Worm (Caenorhabditis elegans) whole organism, L1 larva: ENCODE measurements around the gene dph-3.

ENCODE experiments used
- C16A3.4 ChIP-seq: fragments of 150-350 bp; optimal IDR thresholded peaks from 2 replicates; lab custom pipeline; 2014; ENCODE audit warnings: missing biosample characterization, missing genetic modification characterization
- F16B12.6 ChIP-seq: fragments of 150-350 bp; optimal IDR thresholded peaks from 2 replicates; lab custom pipeline; 2014; ENCODE audit warnings: missing biosample characterization, missing genetic modification characterization
- aha-1 ChIP-seq: fragments of 150-350 bp; optimal IDR thresholded peaks from 2 replicates; lab custom pipeline; 2014; ENCODE audit warnings: missing biosample characterization, missing genetic modification characterization
- blmp-1 ChIP-seq: fragments of 150-350 bp; optimal IDR thresholded peaks from 2 replicates; lab custom pipeline; 2014; ENCODE audit warnings: missing biosample characterization, missing genetic modification characterization
- ceh-8 ChIP-seq: fragments of 200-800 bp; sonication (Bioruptor generic); optimal IDR thresholded peaks from 2 replicates; lab custom pipeline; 2018; ENCODE audit warnings: mild to moderate bottlenecking, missing genetic modification characterization, moderate library complexity, missing compliant biosample characterization
- ceh-88 ChIP-seq: fragments of 200-800 bp; sonication (Bioruptor generic); IDR thresholded peaks from 2 replicates; pipeline ENCODE4 v1.3.6; 2022; ENCODE audit warnings: missing genetic modification characterization, missing compliant biosample characterization
- dsc-1 ChIP-seq: sonication (generic microtip); optimal IDR thresholded peaks from 2 replicates; lab custom pipeline; 2016; ENCODE audit warnings: mild to moderate bottlenecking, missing genetic modification characterization, missing compliant biosample characterization
- efl-1 ChIP-seq, 4 experiments: fragments of 150-350 bp; optimal IDR thresholded peaks in 3 of 4; peaks in 1 of 4; 1 replicate in 1 of 4; 2 replicates in 3 of 4; lab custom pipeline; 2014; ENCODE audit warnings: missing biosample characterization in 2 of 4, missing genetic modification characterization in 2 of 4, missing genetic modification reagents in 2 of 4
- efl-3 ChIP-seq: fragments of 200-800 bp; sonication (Bioruptor generic); optimal IDR thresholded peaks from 2 replicates; lab custom pipeline; 2018; ENCODE audit warnings: mild to moderate bottlenecking, missing genetic modification characterization, missing compliant biosample characterization
- egl-13 ChIP-seq: sonication (generic microtip); optimal IDR thresholded peaks from 2 replicates; lab custom pipeline; 2016; ENCODE audit warnings: missing genotype, missing genetic modification reagents, missing genetic modification characterization, missing compliant biosample characterization
- elt-2 ChIP-seq: sonication (generic microtip); optimal IDR thresholded peaks from 2 replicates; lab custom pipeline; 2016; ENCODE audit warnings: missing genetic modification characterization, mild to moderate bottlenecking, inconsistent platforms, missing compliant biosample characterization, missing genetic modification reagents
- ets-5 ChIP-seq: fragments of 200-800 bp; sonication (Bioruptor generic); IDR thresholded peaks from 2 replicates; pipeline ENCODE4 v1.3.6; 2022; ENCODE audit warnings: missing genetic modification characterization, missing compliant biosample characterization
- fkh-10 ChIP-seq: sonication (generic microtip); optimal IDR thresholded peaks from 2 replicates; lab custom pipeline; 2017; ENCODE audit warnings: missing biosample characterization, missing genetic modification reagents, missing genetic modification characterization
- fkh-4 ChIP-seq: sonication (generic microtip); optimal IDR thresholded peaks from 2 replicates; lab custom pipeline; 2016; ENCODE audit warnings: missing compliant biosample characterization, missing genetic modification characterization, borderline replicate concordance
- fkh-8 ChIP-seq: sonication (generic microtip); optimal IDR thresholded peaks from 2 replicates; lab custom pipeline; 2016; ENCODE audit warnings: mild to moderate bottlenecking, missing genetic modification characterization, missing compliant biosample characterization
- hlh-4 ChIP-seq: sonication (generic microtip); optimal IDR thresholded peaks from 2 replicates; lab custom pipeline; 2016; ENCODE audit warnings: mild to moderate bottlenecking, missing genetic modification characterization, missing compliant biosample characterization
- hpl-2 ChIP-seq: fragments of 150-350 bp; optimal IDR thresholded peaks from 2 replicates; lab custom pipeline; 2014; ENCODE audit warnings: missing biosample characterization, missing genetic modification reagents, missing genetic modification characterization
- lin-13 ChIP-seq: fragments of 150-350 bp; optimal IDR thresholded peaks from 2 replicates; lab custom pipeline; 2014; ENCODE audit warnings: missing biosample characterization, missing genetic modification reagents, missing genetic modification characterization
- lin-14 ChIP-seq: fragments of 200-800 bp; sonication (Bioruptor generic); optimal IDR thresholded peaks from 2 replicates; lab custom pipeline; 2018; ENCODE audit warnings: mild to moderate bottlenecking, missing genetic modification characterization, moderate library complexity, missing compliant biosample characterization
- lin-15B ChIP-seq: fragments of 150-350 bp; sonication (generic microtip); optimal IDR thresholded peaks from 3 replicates; lab custom pipeline; 2014; ENCODE audit warnings: missing biosample characterization, missing genetic modification characterization
- lin-35 ChIP-seq, 2 experiments: fragments of 150-350 bp; optimal IDR thresholded peaks; 2 replicates each; lab custom pipeline; 2014; ENCODE audit warnings: missing biosample characterization in 2 of 2, missing genetic modification characterization in 2 of 2, missing genetic modification reagents in 2 of 2
- lsy-2 ChIP-seq, 2 experiments: fragments of 150-350 bp; optimal IDR thresholded peaks; 2 replicates each; lab custom pipeline; 2014; ENCODE audit warnings: missing biosample characterization in 2 of 2, missing genetic modification characterization in 2 of 2
- mdl-1 ChIP-seq, 2 experiments: fragments of 150-350 bp; optimal IDR thresholded peaks; 2 replicates each; lab custom pipeline; 2014 to 2017; ENCODE audit warnings: missing biosample characterization in 2 of 2, missing genetic modification characterization in 2 of 2, inconsistent platforms in 1 of 2
- mep-1 ChIP-seq: fragments of 150-350 bp; optimal IDR thresholded peaks from 2 replicates; lab custom pipeline; 2014; ENCODE audit warnings: missing biosample characterization, missing genetic modification characterization
- nhr-11 ChIP-seq: fragments of 150-350 bp; optimal IDR thresholded peaks from 2 replicates; lab custom pipeline; 2014; ENCODE audit warnings: missing biosample characterization, missing genetic modification characterization
- nhr-19 ChIP-seq: fragments of 200-800 bp; sonication (Bioruptor generic); conservative IDR thresholded peaks from 2 replicates; pipeline ENCODE4 v1.3.6; 2022; ENCODE audit warnings: missing genetic modification characterization, missing compliant biosample characterization
- nhr-20 ChIP-seq: sonication (generic microtip); optimal IDR thresholded peaks from 2 replicates; lab custom pipeline; 2016; ENCODE audit warnings: mild to moderate bottlenecking, missing genetic modification characterization, missing compliant biosample characterization
- nhr-237 ChIP-seq: fragments of 150-350 bp; optimal IDR thresholded peaks from 2 replicates; lab custom pipeline; 2014; ENCODE audit warnings: missing biosample characterization, missing genetic modification characterization
- nhr-28 ChIP-seq: fragments of 150-350 bp; optimal IDR thresholded peaks from 2 replicates; lab custom pipeline; 2014; ENCODE audit warnings: missing biosample characterization, missing genetic modification characterization
- nhr-47 ChIP-seq: sonication (generic microtip); optimal IDR thresholded peaks from 2 replicates; lab custom pipeline; 2016; ENCODE audit warnings: mild to moderate bottlenecking, missing genetic modification characterization, moderate library complexity, missing compliant biosample characterization
- nhr-71 ChIP-seq: sonication (generic microtip); optimal IDR thresholded peaks from 2 replicates; lab custom pipeline; 2016; ENCODE audit warnings: mild to moderate bottlenecking, missing genetic modification characterization, moderate library complexity, missing compliant biosample characterization
- nhr-77 ChIP-seq: fragments of 150-350 bp; optimal IDR thresholded peaks from 2 replicates; lab custom pipeline; 2014; ENCODE audit warnings: missing biosample characterization, missing genetic modification characterization
- nhr-85 ChIP-seq: sonication (generic microtip); peaks from one replicate; lab custom pipeline; 2016; ENCODE audit warnings: missing genetic modification characterization, inconsistent platforms, missing compliant biosample characterization
- nhr-90 ChIP-seq: sonication (generic microtip); optimal IDR thresholded peaks from 2 replicates; lab custom pipeline; 2016; ENCODE audit warnings: mild to moderate bottlenecking, missing genetic modification characterization, missing compliant biosample characterization; ENCODE audit not compliant: poor library complexity
- pag-3 ChIP-seq: sonication (generic microtip); optimal IDR thresholded peaks from 2 replicates; lab custom pipeline; 2017; ENCODE audit warnings: missing genetic modification characterization, mild to moderate bottlenecking, missing compliant biosample characterization, antibody characterized with exemption, borderline replicate concordance; ENCODE audit not compliant: insufficient read depth
- skn-1 ChIP-seq: fragments of 150-350 bp; optimal IDR thresholded peaks from 2 replicates; lab custom pipeline; 2014; ENCODE audit warnings: missing biosample characterization, missing genetic modification characterization
- snu-23 ChIP-seq: sonication (generic microtip); optimal IDR thresholded peaks from 2 replicates; lab custom pipeline; 2016; ENCODE audit warnings: missing genetic modification characterization, missing compliant biosample characterization
- sox-4 ChIP-seq: sonication (generic microtip); optimal IDR thresholded peaks from 2 replicates; lab custom pipeline; 2016; ENCODE audit warnings: missing genetic modification characterization, missing compliant biosample characterization
- sptf-1 ChIP-seq: fragments of 150-350 bp; optimal IDR thresholded peaks from 2 replicates; lab custom pipeline; 2014; ENCODE audit warnings: missing biosample characterization, missing genetic modification characterization
- unc-130 ChIP-seq: fragments of 150-350 bp; optimal IDR thresholded peaks from 2 replicates; lab custom pipeline; 2017; ENCODE audit warnings: missing biosample characterization, missing genetic modification characterization, inconsistent platforms
- unc-30 ChIP-seq: sonication (generic microtip); optimal IDR thresholded peaks from 2 replicates; lab custom pipeline; 2017; ENCODE audit warnings: missing biosample characterization, missing genetic modification characterization
- unc-86 ChIP-seq: sonication (generic microtip); optimal IDR thresholded peaks from 2 replicates; lab custom pipeline; 2016; ENCODE audit warnings: missing genetic modification characterization, missing compliant biosample characterization
- unc-98 ChIP-seq: fragments of 200-800 bp; sonication (Bioruptor generic); IDR thresholded peaks from 2 replicates; pipeline ENCODE4 v1.3.6; 2022; ENCODE audit warnings: missing genetic modification characterization, missing compliant biosample characterization
- vab-15 ChIP-seq: sonication (generic microtip); optimal IDR thresholded peaks from 2 replicates; lab custom pipeline; 2017; ENCODE audit warnings: missing genotype, mild to moderate bottlenecking, missing genetic modification characterization, missing compliant biosample characterization

Gene dph-3

ce11 chrIV:9673206-9673605, 33.7 kb upstream of the dph-3 start:
- TF ChIP-seq egl-13 (tag; lab: Kevin White, UChicago): no peak
- TF ChIP-seq nhr-85 (tag; lab: Kevin White, UChicago): peak; percentile 59
- peak; percentile 30 for TF ChIP-seq blmp-1 (tag; lab: Kevin White, UChicago)

ce11 chrIV:9673683-9674336, 33.1 kb upstream of the dph-3 start:
- no peak for TF ChIP-seq fkh-4 (tag; lab: Kevin White, UChicago)
- TF ChIP-seq ceh-8 (GFP tag; lab: Kevin White, UChicago): no peak
- TF ChIP-seq unc-130 (tag; lab: Kevin White, UChicago): no peak
- TF ChIP-seq lin-14 (GFP tag; lab: Kevin White, UChicago): peak; percentile 53
- TF ChIP-seq fkh-8 (tag; lab: Kevin White, UChicago): peak; percentile 86
- TF ChIP-seq nhr-47 (tag; lab: Kevin White, UChicago): peak; percentile 42
- TF ChIP-seq efl-3 (GFP tag; lab: Kevin White, UChicago): no peak
- TF ChIP-seq egl-13 (tag; lab: Kevin White, UChicago): peak; percentile 38
- no peak for TF ChIP-seq C16A3.4 (tag; lab: Kevin White, UChicago)
- TF ChIP-seq nhr-71 (tag; lab: Kevin White, UChicago): peak; percentile 60
- TF ChIP-seq hpl-2 (GFP tag; lab: Kevin White, UChicago): no peak
- TF ChIP-seq nhr-237 (tag; lab: Kevin White, UChicago): no peak
- TF ChIP-seq unc-30: no peak
- no peak for TF ChIP-seq sptf-1 (tag; lab: Kevin White, UChicago)
- TF ChIP-seq skn-1 (tag; lab: Kevin White, UChicago): no peak
- peak; percentile 82 for TF ChIP-seq nhr-85 (tag; lab: Kevin White, UChicago)
- TF ChIP-seq lin-15B (tag; lab: Kevin White, UChicago): no peak
- TF ChIP-seq vab-15: no peak
- TF ChIP-seq dsc-1 (tag; lab: Kevin White, UChicago): peak; percentile 65
- peak; percentile 57 for TF ChIP-seq fkh-10 (GFP tag; lab: Kevin White, UChicago)
- TF ChIP-seq sox-4 (tag; lab: Kevin White, UChicago): peak; percentile 34
- TF ChIP-seq nhr-20 (tag; lab: Kevin White, UChicago): peak; percentile 87
- no peak for TF ChIP-seq F16B12.6
- TF ChIP-seq lin-13 (GFP tag; lab: Kevin White, UChicago): no peak
- TF ChIP-seq nhr-28 (tag; lab: Kevin White, UChicago): no peak

ce11 chrIV:9675572-9675971, 31.4 kb upstream of the dph-3 start, which contains the start of gene nhr-34:
TSS of gene nhr-34 (minus strand) at chrIV:9675672.
- TF ChIP-seq hlh-4 (tag; lab: Kevin White, UChicago) (no peak), unc-98 (GFP tag; lab: Robert Waterston, UW) (no peak), mep-1 (tag; lab: Kevin White, UChicago) (no peak), ceh-8 (GFP tag; lab: Kevin White, UChicago) (no peak), nhr-47 (tag; lab: Kevin White, UChicago) (no peak), egl-13 (tag; lab: Kevin White, UChicago) (no peak), pag-3 (tag; lab: Kevin White, UChicago) (no peak), lsy-2 (tag; optimal IDR thresholded peaks at IDR 0.05; lab: Kevin White, UChicago) (peak in 1 of 2 experiments; percentile 10), lin-14 (GFP tag; lab: Kevin White, UChicago) (peak; percentile 19), blmp-1 (tag; lab: Kevin White, UChicago) (peak; percentile 8), nhr-237 (tag; lab: Kevin White, UChicago) (no peak), ets-5 (GFP tag; lab: Robert Waterston, UW) (no peak), aha-1 (tag; lab: Kevin White, UChicago) (no peak), nhr-77 (tag; lab: Kevin White, UChicago) (no peak), ceh-88 (GFP tag; lab: Robert Waterston, UW) (no peak)

ce11 chrIV:9676535-9676934, 30.4 kb upstream of the dph-3 start:
- TF ChIP-seq lin-35 (GFP tag; optimal IDR thresholded peaks at IDR 0.05; lab: Kevin White, UChicago): peak in 1 of 2 experiments; percentile 58
- TF ChIP-seq nhr-19 (GFP tag; lab: Robert Waterston, UW): no peak
- TF ChIP-seq nhr-85 (tag; lab: Kevin White, UChicago): peak; percentile 63
- peak; percentile 63 for TF ChIP-seq nhr-20 (tag; lab: Kevin White, UChicago)
- peak; percentile 0 for TF ChIP-seq snu-23
- TF ChIP-seq nhr-11 (tag; lab: Kevin White, UChicago): no peak
- TF ChIP-seq efl-1 (optimal IDR thresholded peaks at IDR 0.05; lab: Kevin White, UChicago): no peak
- TF ChIP-seq efl-1 (GFP tag; optimal IDR thresholded peaks at IDR 0.05 in 1 of 2; lab: Kevin White, UChicago): peak in 1 of 2 experiments; percentile 33
- TF ChIP-seq ceh-88 (GFP tag; lab: Robert Waterston, UW): peak; percentile 7; the same call in 1 of the 2 replicates
- no peak for TF ChIP-seq unc-86 (tag; lab: Kevin White, UChicago)
- TF ChIP-seq nhr-90 (tag; lab: Kevin White, UChicago): peak; percentile 38
- TF ChIP-seq elt-2 (tag; lab: Kevin White, UChicago): peak; percentile 76
- peak; percentile 43 for TF ChIP-seq nhr-71 (tag; lab: Kevin White, UChicago)
- TF ChIP-seq lin-14 (GFP tag; lab: Kevin White, UChicago): peak; percentile 24
- peak in 1 of 2 experiments; percentile 33 for TF ChIP-seq mdl-1 (tag; optimal IDR thresholded peaks at IDR 0.05; lab: Kevin White, UChicago)
- no peak for TF ChIP-seq vab-15
